Fruit fly (Drosophila melanogaster) whole organism, embryonic: ENCODE data around the gene CG14339.
A peak's percentile ranks its signal among the peaks of the same experiment; 100 is the strongest.

Experiments used
- Antp ChIP-seq: fragments of 200-800 bp; sonication (Bioruptor generic); optimal IDR thresholded peaks from 3 replicates; lab custom pipeline; 2016; ENCODE audit warnings: missing biosample characterization, missing genetic modification characterization
- Blimp-1 ChIP-seq: fragments of 200-800 bp; sonication (Bioruptor generic); optimal IDR thresholded peaks from 3 replicates; lab custom pipeline; 2018; ENCODE audit warnings: missing biosample characterization, missing genetic modification characterization, mild to moderate bottlenecking, moderate library complexity, missing genetic modification reagents
- CG10147 ChIP-seq: fragments of 200-800 bp; sonication (Bioruptor generic); optimal IDR thresholded peaks from 2 replicates; lab custom pipeline; 2019; ENCODE audit warnings: missing biosample characterization, mild to moderate bottlenecking, missing genetic modification characterization, moderate library complexity
- CG10209 ChIP-seq: fragments of 200-800 bp; sonication (Bioruptor generic); optimal IDR thresholded peaks from 3 replicates; lab custom pipeline; 2017; ENCODE audit warnings: missing biosample characterization, mild to moderate bottlenecking, missing genetic modification characterization, missing genetic modification reagents
- CG10267 ChIP-seq: fragments of 200-800 bp; sonication (Bioruptor generic); optimal IDR thresholded peaks from 2 replicates; lab custom pipeline; 2018; ENCODE audit warnings: missing biosample characterization, mild to moderate bottlenecking, missing genetic modification characterization, moderate library complexity
- CG10366 ChIP-seq: fragments of 200-800 bp; sonication (Bioruptor generic); IDR thresholded peaks from 2 replicates; pipeline ENCODE4 v1.3.6; 2022; ENCODE audit warnings: missing biosample characterization, missing genetic modification characterization
- CG11247 ChIP-seq: fragments of 200-800 bp; sonication (Bioruptor generic); IDR thresholded peaks from 2 replicates; pipeline ENCODE4 v1.3.6; 2022; ENCODE audit warnings: missing biosample characterization, missing genetic modification characterization
- CG11504 ChIP-seq: fragments of 200-800 bp; sonication (Bioruptor generic); optimal IDR thresholded peaks from 3 replicates; lab custom pipeline; 2019; ENCODE audit warnings: missing biosample characterization, mild to moderate bottlenecking, missing genetic modification characterization, moderate library complexity
- CG18262 ChIP-seq: fragments of 200-800 bp; optimal IDR thresholded peaks from 3 replicates; lab custom pipeline; 2019; ENCODE audit warnings: missing biosample characterization, mild to moderate bottlenecking, missing genetic modification characterization, moderate library complexity
- CG1832 ChIP-seq: fragments of 200-800 bp; sonication (Bioruptor generic); optimal IDR thresholded peaks from 2 replicates; lab custom pipeline; 2017; ENCODE audit warnings: missing biosample characterization, mild to moderate bottlenecking, missing genetic modification characterization, inconsistent platforms
- CG18599 ChIP-seq: fragments of 200-800 bp; sonication (Bioruptor generic); optimal IDR thresholded peaks from 3 replicates; lab custom pipeline; 2017; ENCODE audit warnings: missing biosample characterization, missing genetic modification characterization, mild to moderate bottlenecking, moderate library complexity, missing genetic modification reagents
- CG18619 ChIP-seq: fragments of 200-800 bp; sonication (Bioruptor generic); optimal IDR thresholded peaks from 3 replicates; lab custom pipeline; 2017; ENCODE audit warnings: missing biosample characterization, mild to moderate bottlenecking, missing genetic modification characterization
- CG2120 ChIP-seq: fragments of 200-800 bp; sonication (Bioruptor generic); optimal IDR thresholded peaks from 3 replicates; lab custom pipeline; 2016; ENCODE audit warnings: missing biosample characterization, missing genetic modification characterization
- CG32767 ChIP-seq: fragments of 200-800 bp; sonication (Bioruptor generic); IDR thresholded peaks from 2 replicates; pipeline ENCODE4 v1.3.6; 2022; ENCODE audit warnings: missing biosample characterization, missing genetic modification characterization
- CG33213 ChIP-seq: fragments of 200-800 bp; sonication (Bioruptor generic); optimal IDR thresholded peaks from 3 replicates; lab custom pipeline; 2016; ENCODE audit warnings: missing biosample characterization, missing genetic modification characterization
- CG3726 ChIP-seq: fragments of 200-800 bp; sonication (Bioruptor generic); IDR thresholded peaks from 3 replicates; pipeline ENCODE4, ENCODE4 v1.3.6; 2022; ENCODE audit warnings: missing biosample characterization, missing genetic modification characterization
- CG4404 ChIP-seq: fragments of 200-800 bp; sonication (Bioruptor generic); IDR thresholded peaks from 2 replicates; pipeline ENCODE4 v1.3.6; 2022; ENCODE audit warnings: missing biosample characterization, missing genetic modification characterization
- CG5245 ChIP-seq: fragments of 200-800 bp; sonication (Bioruptor generic); optimal IDR thresholded peaks from 3 replicates; lab custom pipeline; 2016; ENCODE audit warnings: missing biosample characterization, missing genetic modification characterization
- CG7556 ChIP-seq: fragments of 200-800 bp; sonication (Bioruptor generic); optimal IDR thresholded peaks from 2 replicates; lab custom pipeline; 2017; ENCODE audit warnings: missing biosample characterization, mild to moderate bottlenecking, missing genetic modification characterization
- CG8089 ChIP-seq: fragments of 200-800 bp; sonication (Bioruptor generic); optimal IDR thresholded peaks from 3 replicates; lab custom pipeline; 2016; ENCODE audit warnings: missing biosample characterization, missing genetic modification characterization
- CG8388 ChIP-seq: fragments of 200-800 bp; sonication (Bioruptor generic); optimal IDR thresholded peaks from 2 replicates; lab custom pipeline; 2019; ENCODE audit warnings: missing biosample characterization, mild to moderate bottlenecking, missing genetic modification characterization, moderate library complexity
- CG9215 ChIP-seq: fragments of 200-800 bp; sonication (Bioruptor generic); IDR thresholded peaks from 2 replicates; pipeline ENCODE4 v1.3.6; 2022; ENCODE audit warnings: missing biosample characterization, missing genetic modification characterization
- CrebB ChIP-seq: fragments of 200-800 bp; sonication (Bioruptor generic); optimal IDR thresholded peaks from 3 replicates; lab custom pipeline; 2018; ENCODE audit warnings: missing biosample characterization, mild to moderate bottlenecking, missing genetic modification characterization
- D19A ChIP-seq: fragments of 200-800 bp; optimal IDR thresholded peaks from 3 replicates; lab custom pipeline; 2019; ENCODE audit warnings: missing biosample characterization, mild to moderate bottlenecking, missing genetic modification characterization, moderate library complexity
- Dad ChIP-seq: fragments of 200-800 bp; sonication (Bioruptor generic); optimal IDR thresholded peaks from 3 replicates; lab custom pipeline; 2016; ENCODE audit warnings: missing biosample characterization, missing genetic modification characterization
- Dek ChIP-seq: fragments of 200-800 bp; sonication (Bioruptor generic); optimal IDR thresholded peaks from 3 replicates; lab custom pipeline; 2019; ENCODE audit warnings: missing biosample characterization, mild to moderate bottlenecking, missing genetic modification characterization, moderate library complexity
- Dfd ChIP-seq, 2 experiments: fragments of >200 bp; optimal IDR thresholded peaks; 2 replicates each; lab custom pipeline; 2017; ENCODE audit warnings: missing biosample characterization in 2 of 2, missing genetic modification characterization in 2 of 2
- Dll ChIP-seq: fragments of 200-800 bp; sonication (Bioruptor generic); IDR thresholded peaks from 4 replicates; pipeline ENCODE4 v1.3.6; 2022; ENCODE audit warnings: missing biosample characterization, missing genetic modification characterization; ENCODE audit not compliant: partially characterized antibody
- Elba2 ChIP-seq: fragments of 200-800 bp; sonication (Bioruptor generic); optimal IDR thresholded peaks from 3 replicates; lab custom pipeline; 2016; ENCODE audit warnings: missing biosample characterization, missing genetic modification characterization
- Fer1 ChIP-seq: fragments of 200-800 bp; sonication (Bioruptor generic); optimal IDR thresholded peaks from 2 replicates; lab custom pipeline; 2017; ENCODE audit warnings: missing biosample characterization, mild to moderate bottlenecking, missing genetic modification characterization
- Gsc ChIP-seq: fragments of 200-800 bp; sonication (Bioruptor generic); IDR thresholded peaks from 2 replicates; pipeline ENCODE4 v1.3.6; 2022; ENCODE audit warnings: missing biosample characterization, missing genetic modification characterization
- HHEX ChIP-seq: fragments of 200-800 bp; sonication (Bioruptor generic); optimal IDR thresholded peaks from 3 replicates; lab custom pipeline; 2017; ENCODE audit warnings: missing biosample characterization, mild to moderate bottlenecking, missing genetic modification characterization, missing genetic modification reagents
- Hmr ChIP-seq: fragments of 200-800 bp; sonication (Bioruptor generic); optimal IDR thresholded peaks from 3 replicates; lab custom pipeline; 2017; ENCODE audit warnings: mild to moderate bottlenecking, missing biosample characterization, missing genetic modification reagents, missing genetic modification characterization
- Hmx ChIP-seq: fragments of 200-800 bp; sonication (Bioruptor generic); optimal IDR thresholded peaks from 2 replicates; lab custom pipeline; 2016; ENCODE audit warnings: missing biosample characterization, missing genetic modification characterization
- Lhr ChIP-seq: fragments of 200-800 bp; sonication (Bioruptor generic); optimal IDR thresholded peaks from 3 replicates; lab custom pipeline; 2017; ENCODE audit warnings: mild to moderate bottlenecking, missing biosample characterization, missing genetic modification reagents, missing genetic modification characterization
- MESR4 ChIP-seq: fragments of 200-800 bp; sonication (Bioruptor generic); optimal IDR thresholded peaks from 2 replicates; lab custom pipeline; 2018; ENCODE audit warnings: missing biosample characterization, mild to moderate bottlenecking, missing genetic modification characterization, moderate library complexity
- Meics ChIP-seq: fragments of 200-800 bp; sonication (Bioruptor generic); optimal IDR thresholded peaks from 2 replicates; lab custom pipeline; 2017; ENCODE audit warnings: missing biosample characterization, mild to moderate bottlenecking, missing genetic modification characterization
- bab2 ChIP-seq: fragments of 200-800 bp; sonication (Bioruptor generic); optimal IDR thresholded peaks from 2 replicates; lab custom pipeline; 2016; ENCODE audit warnings: missing biosample characterization, missing genetic modification characterization
- bcd ChIP-seq: fragments of 200-800 bp; sonication (Bioruptor generic); optimal IDR thresholded peaks from 2 replicates; lab custom pipeline; 2017; ENCODE audit warnings: missing biosample characterization, mild to moderate bottlenecking, missing genetic modification characterization
- bigmax ChIP-seq: fragments of 200-800 bp; sonication (Bioruptor generic); optimal IDR thresholded peaks from 2 replicates; lab custom pipeline; 2018; ENCODE audit warnings: missing biosample characterization, mild to moderate bottlenecking, missing genetic modification characterization
- cad ChIP-seq: fragments of >200 bp; optimal IDR thresholded peaks from 2 replicates; lab custom pipeline; 2017; ENCODE audit warnings: missing biosample characterization, missing genetic modification characterization
- cas ChIP-seq: fragments of 200-800 bp; sonication (Bioruptor generic); IDR thresholded peaks from 2 replicates; pipeline ENCODE4 v1.3.6; 2022; ENCODE audit warnings: missing biosample characterization, missing genetic modification characterization
- dm ChIP-seq: fragments of 200-800 bp; sonication (Bioruptor generic); optimal IDR thresholded peaks from 3 replicates; lab custom pipeline; 2016; ENCODE audit warnings: missing biosample characterization, missing genetic modification characterization
- fd3F ChIP-seq: fragments of 200-800 bp; sonication (Bioruptor generic); optimal IDR thresholded peaks from 2 replicates; lab custom pipeline; 2018; ENCODE audit warnings: missing biosample characterization, mild to moderate bottlenecking, missing genetic modification characterization, moderate library complexity
- mirr ChIP-seq: fragments of 200-800 bp; sonication (Bioruptor generic); optimal IDR thresholded peaks from 3 replicates; lab custom pipeline; 2018; ENCODE audit warnings: missing biosample characterization, mild to moderate bottlenecking, missing genetic modification characterization
- pita ChIP-seq: fragments of 200-800 bp; sonication (Bioruptor generic); optimal IDR thresholded peaks from 2 replicates; lab custom pipeline; 2017; ENCODE audit warnings: missing biosample characterization, mild to moderate bottlenecking, missing genetic modification characterization
- sens ChIP-seq: fragments of 200-800 bp; sonication (Bioruptor generic); peaks from one replicate; lab custom pipeline; 2016; ENCODE audit warnings: missing biosample characterization, missing genetic modification characterization
- slbo ChIP-seq: fragments of 200-800 bp; sonication (Bioruptor generic); IDR thresholded peaks from 2 replicates; pipeline ENCODE4 v1.3.6; 2022; ENCODE audit warnings: missing biosample characterization, missing genetic modification characterization
- sna ChIP-seq: fragments of 200-800 bp; sonication (Bioruptor generic); IDR thresholded peaks from 2 replicates; pipeline ENCODE4 v1.3.6; 2022; ENCODE audit warnings: missing biosample characterization, missing genetic modification characterization; ENCODE audit not compliant: partially characterized antibody
- stc ChIP-seq: fragments of 200-800 bp; sonication (Bioruptor generic); IDR thresholded peaks from 2 replicates; pipeline ENCODE4 v1.3.6; 2022; ENCODE audit warnings: missing biosample characterization, missing genetic modification characterization
- tin ChIP-seq: fragments of 200-800 bp; sonication (Bioruptor generic); optimal IDR thresholded peaks from 3 replicates; lab custom pipeline; 2016; ENCODE audit warnings: missing biosample characterization, missing genetic modification characterization
- tx ChIP-seq: fragments of 200-800 bp; sonication (Bioruptor generic); optimal IDR thresholded peaks from 2 replicates; lab custom pipeline; 2016; ENCODE audit warnings: missing biosample characterization, missing genetic modification characterization

Gene CG14339

DNA sequence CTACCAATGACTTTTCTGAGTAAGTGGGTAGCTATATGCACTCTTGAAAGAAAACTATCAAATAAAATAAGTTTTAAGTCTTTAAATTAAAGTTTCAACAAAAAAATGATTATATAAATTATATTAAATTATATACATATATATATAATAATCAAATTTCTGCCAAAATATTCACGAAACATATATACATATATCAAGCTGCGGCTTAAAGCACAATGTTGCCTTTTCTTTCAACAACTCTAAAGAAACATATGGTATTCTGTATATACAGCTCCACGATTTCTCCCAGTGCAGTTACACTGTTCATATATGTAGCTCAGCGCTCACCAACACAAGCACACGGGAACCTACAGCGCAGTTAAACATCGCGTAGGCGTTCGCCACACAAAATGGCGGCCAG is 27.2 kb downstream of the CG14339 start (continued):
- no peak for TF ChIP-seq Lhr (GFP tag; lab: Kevin White, UChicago)
- no peak for TF ChIP-seq CG18619 (GFP tag; lab: Kevin White, UChicago)
- TF ChIP-seq Dad = no peak
- TF ChIP-seq Dek (tag; lab: Kevin White, UChicago) = peak; percentile 29
- no peak for TF ChIP-seq pita
- TF ChIP-seq CG11504 (tag; lab: Kevin White, UChicago) = no peak
- TF ChIP-seq CG8388 = no peak
- TF ChIP-seq Dfd (GFP tag; optimal IDR thresholded peaks at IDR 0.05; lab: Kevin White, UChicago) = no peak
- TF ChIP-seq Hmx (GFP tag; lab: Kevin White, UChicago) = no peak
- TF ChIP-seq tin (GFP tag; lab: Kevin White, UChicago) = no peak
- no peak for TF ChIP-seq tx (GFP tag; lab: Kevin White, UChicago)
- peak; percentile 63 for TF ChIP-seq Meics
- TF ChIP-seq slbo = peak; percentile 32; the same call in 1 of the 2 replicates
- no peak for TF ChIP-seq bigmax (GFP tag; lab: Kevin White, UChicago)
- TF ChIP-seq CG18262 (tag; lab: Kevin White, UChicago) = no peak
- TF ChIP-seq bab2 (GFP tag; lab: Kevin White, UChicago) = no peak
- TF ChIP-seq CG33213 = no peak
- peak; percentile 42 for TF ChIP-seq CG2120
- no peak for TF ChIP-seq cas (GFP tag; lab: Robert Waterston, UW)
- TF ChIP-seq Gsc (GFP tag; lab: Robert Waterston, UW) = no peak
- no peak for TF ChIP-seq Blimp-1 (GFP tag; lab: Kevin White, UChicago)
- TF ChIP-seq Hmr = peak; percentile 67
- no peak for TF ChIP-seq D19A (tag; lab: Kevin White, UChicago)
- TF ChIP-seq Fer1 (GFP tag; lab: Kevin White, UChicago) = peak; percentile 50
- no peak for TF ChIP-seq CG8089 (GFP tag; lab: Kevin White, UChicago)
- TF ChIP-seq CG10366 = no peak
- peak; percentile 56 for TF ChIP-seq CG7556 (GFP tag; lab: Kevin White, UChicago)
- TF ChIP-seq CG18599 = peak; percentile 71
- peak; percentile 22 for TF ChIP-seq bcd (GFP tag; lab: Kevin White, UChicago)
- TF ChIP-seq CG1832 = no peak
- TF ChIP-seq CG3726 = no peak
- TF ChIP-seq CG9215 (GFP tag; lab: Robert Waterston, UW) = no peak
- no peak for TF ChIP-seq stc
- TF ChIP-seq mirr (GFP tag; lab: Kevin White, UChicago) = no peak
- TF ChIP-seq CrebB (tag; lab: Kevin White, UChicago) = no peak
- peak; percentile 31 for TF ChIP-seq CG10209 (GFP tag; lab: Kevin White, UChicago)
- no peak for TF ChIP-seq MESR4
- no peak for TF ChIP-seq fd3F (GFP tag; lab: Kevin White, UChicago)
- TF ChIP-seq sna = no peak
- peak; percentile 31 for TF ChIP-seq CG10147 (GFP tag; lab: Kevin White, UChicago)
- TF ChIP-seq CG11247 = no peak
- no peak for TF ChIP-seq CG32767
- no peak for TF ChIP-seq Elba2 (GFP tag; lab: Kevin White, UChicago)
- TF ChIP-seq cad (GFP tag; lab: Kevin White, UChicago) = no peak
- TF ChIP-seq CG5245 (GFP tag; lab: Kevin White, UChicago) = no peak
- peak; percentile 7 for TF ChIP-seq HHEX (GFP tag; lab: Kevin White, UChicago)
- TF ChIP-seq Antp (GFP tag; lab: Kevin White, UChicago) = no peak
- TF ChIP-seq sens = peak; percentile 45
- no peak for TF ChIP-seq Dll (GFP tag; lab: Robert Waterston, UW)
- TF ChIP-seq CG4404 (GFP tag; lab: Robert Waterston, UW) = no peak
- no peak for TF ChIP-seq dm
- TF ChIP-seq CG10267 (tag; lab: Kevin White, UChicago) = no peak
